Worm (Caenorhabditis elegans) whole organism, L4 larva: ENCODE data around the gene rde-8.

Source experiments
- F10B5.3 ChIP-seq: sonication (generic microtip); optimal IDR thresholded peaks from 2 replicates; lab custom pipeline; 2016; ENCODE audit warnings: mild to moderate bottlenecking, missing genetic modification characterization, missing compliant biosample characterization
- F49E8.2 ChIP-seq: sonication (generic microtip); optimal IDR thresholded peaks from 2 replicates; lab custom pipeline; 2016; ENCODE audit warnings: missing compliant biosample characterization, mild to moderate bottlenecking, missing genetic modification characterization, borderline replicate concordance
- T26A8.4 ChIP-seq: fragments of 200-800 bp; sonication (Bioruptor generic); IDR thresholded peaks from 2 replicates; pipeline ENCODE4 v1.3.6; 2022; ENCODE audit warnings: missing genetic modification characterization, missing compliant biosample characterization
- Y105C5A.15 ChIP-seq: fragments of 200-800 bp; sonication (Bioruptor generic); IDR thresholded peaks from 2 replicates; pipeline ENCODE4 v1.3.6; 2022; ENCODE audit warnings: missing genetic modification characterization, missing compliant biosample characterization
- Y48G9A.11 ChIP-seq: fragments of 200-800 bp; sonication (Bioruptor generic); IDR thresholded peaks from 2 replicates; pipeline ENCODE4 v1.3.6; 2022; ENCODE audit warnings: missing genetic modification reagents, missing genetic modification characterization, missing compliant biosample characterization
- Y75B8A.6 ChIP-seq: fragments of 200-800 bp; sonication (Bioruptor generic); IDR thresholded peaks from 2 replicates; pipeline ENCODE4 v1.3.6; 2022; ENCODE audit warnings: missing genetic modification reagents, missing genetic modification characterization, missing compliant biosample characterization
- ZK337.2 ChIP-seq: fragments of 200-800 bp; sonication (Bioruptor generic); IDR thresholded peaks from 2 replicates; pipeline ENCODE4 v1.3.6; 2022; ENCODE audit warnings: missing genetic modification reagents, missing genetic modification characterization, missing compliant biosample characterization
- ZK546.5 ChIP-seq, 2 experiments: sonication (generic microtip); optimal IDR thresholded peaks; 2 replicates each; lab custom pipeline; 2017; ENCODE audit warnings: missing biosample characterization in 2 of 2, missing genetic modification characterization in 2 of 2
- aha-1 ChIP-seq: fragments of 150-350 bp; peaks from one replicate; lab custom pipeline; 2014; ENCODE audit warnings: missing biosample characterization, missing genetic modification characterization
- aly-2 ChIP-seq: sonication (generic microtip); optimal IDR thresholded peaks from 2 replicates; lab custom pipeline; 2018; ENCODE audit warnings: missing biosample characterization, missing genetic modification characterization
- attf-4 ChIP-seq: sonication (generic microtip); optimal IDR thresholded peaks from 3 replicates; lab custom pipeline; 2017; ENCODE audit warnings: missing biosample characterization, missing genetic modification characterization
- ceh-62 ChIP-seq: sonication (generic microtip); optimal IDR thresholded peaks from 2 replicates; lab custom pipeline; 2017; ENCODE audit warnings: missing biosample characterization, missing genetic modification characterization
- ceh-82 ChIP-seq: sonication (generic microtip); optimal IDR thresholded peaks from 2 replicates; lab custom pipeline; 2017; ENCODE audit warnings: missing biosample characterization, missing genetic modification characterization
- ces-1 ChIP-seq: fragments of 150-350 bp; sonication (generic microtip); optimal IDR thresholded peaks from 4 replicates; lab custom pipeline; 2014; ENCODE audit warnings: missing biosample characterization, missing genetic modification reagents, missing genetic modification characterization
- ctbp-1 ChIP-seq: fragments of 200-800 bp; sonication (Bioruptor generic); IDR thresholded peaks from 2 replicates; pipeline ENCODE4 v1.3.6; 2022; ENCODE audit warnings: missing genetic modification reagents, missing genetic modification characterization, missing compliant biosample characterization
- daf-12 ChIP-seq: fragments of 150-350 bp; optimal IDR thresholded peaks from 2 replicates; lab custom pipeline; 2014; ENCODE audit warnings: missing biosample characterization, missing genetic modification reagents, missing genetic modification characterization
- daf-16 ChIP-seq, 3 experiments: sonication (generic microtip); optimal IDR thresholded peaks; 2 replicates each; lab custom pipeline; 2016 to 2017; ENCODE audit warnings: missing genetic modification characterization in 3 of 3, missing genetic modification reagents in 3 of 3, mild to moderate bottlenecking in 2 of 3, missing compliant biosample characterization in 2 of 3, missing biosample characterization in 1 of 3, moderate library complexity in 1 of 3
- daf-19 ChIP-seq: fragments of 200-800 bp; sonication (Bioruptor generic); conservative IDR thresholded peaks from 2 replicates; pipeline ENCODE4 v1.3.6; 2022; ENCODE audit warnings: missing genetic modification characterization, missing compliant biosample characterization
- dmd-8 ChIP-seq: fragments of 200-800 bp; sonication (Bioruptor generic); IDR thresholded peaks from 2 replicates; pipeline ENCODE4 v1.3.6; 2022; ENCODE audit warnings: missing genetic modification characterization, missing compliant biosample characterization
- dmd-9 ChIP-seq: fragments of 200-800 bp; sonication (Bioruptor generic); IDR thresholded peaks from 2 replicates; pipeline ENCODE4 v1.3.6; 2022; ENCODE audit warnings: missing genetic modification reagents, missing genetic modification characterization, missing compliant biosample characterization
- dve-1 ChIP-seq: sonication (generic microtip); optimal IDR thresholded peaks from 2 replicates; lab custom pipeline; 2017; ENCODE audit warnings: antibody characterized with exemption, mild to moderate bottlenecking, missing genetic modification characterization, missing compliant biosample characterization; ENCODE audit not compliant: insufficient read depth
- egl-27 ChIP-seq: sonication (generic microtip); optimal IDR thresholded peaks from 3 replicates; lab custom pipeline; 2017; ENCODE audit warnings: missing biosample characterization, missing genetic modification reagents, missing genetic modification characterization
- egl-43 ChIP-seq: fragments of 200-800 bp; sonication (Bioruptor generic); IDR thresholded peaks from 2 replicates; pipeline ENCODE4 v1.3.6; 2022; ENCODE audit warnings: missing genetic modification reagents, missing genetic modification characterization, missing compliant biosample characterization
- fkh-10 ChIP-seq: fragments of 150-350 bp; optimal IDR thresholded peaks from 2 replicates; lab custom pipeline; 2014; ENCODE audit warnings: missing biosample characterization, missing genetic modification reagents, missing genetic modification characterization
- fos-1 ChIP-seq: fragments of 150-350 bp; optimal IDR thresholded peaks from 2 replicates; lab custom pipeline; 2014; ENCODE audit warnings: missing biosample characterization, missing genetic modification characterization
- hlh-11 ChIP-seq: fragments of 200-800 bp; sonication (Bioruptor generic); optimal IDR thresholded peaks from 2 replicates; lab custom pipeline; 2018; ENCODE audit warnings: mild to moderate bottlenecking, missing genetic modification characterization, missing compliant biosample characterization
- hlh-30 ChIP-seq: sonication (generic microtip); optimal IDR thresholded peaks from 2 replicates; lab custom pipeline; 2017; ENCODE audit warnings: antibody characterized with exemption, mild to moderate bottlenecking, missing genetic modification characterization, missing compliant biosample characterization; ENCODE audit not compliant: insufficient read depth
- hmg-1.1 ChIP-seq: fragments of 200-800 bp; sonication (Bioruptor generic); IDR thresholded peaks from 2 replicates; pipeline ENCODE4 v1.3.6; 2022; ENCODE audit warnings: missing genetic modification reagents, missing genetic modification characterization, missing compliant biosample characterization
- jun-1 ChIP-seq: fragments of 150-350 bp; optimal IDR thresholded peaks from 2 replicates; lab custom pipeline; 2014; ENCODE audit warnings: missing biosample characterization, missing genetic modification reagents, missing genetic modification characterization
- lim-7 ChIP-seq: fragments of 200-800 bp; sonication (Bioruptor generic); IDR thresholded peaks from 2 replicates; pipeline ENCODE4 v1.3.6; 2022; ENCODE audit warnings: missing genetic modification characterization, missing compliant biosample characterization
- lin-1 ChIP-seq: fragments of 200-800 bp; sonication (Bioruptor generic); IDR thresholded peaks from 2 replicates; pipeline ENCODE4 v1.3.6; 2022; ENCODE audit warnings: missing genetic modification reagents, missing genetic modification characterization, missing compliant biosample characterization
- lin-29 ChIP-seq: fragments of 200-800 bp; sonication (Bioruptor generic); IDR thresholded peaks from 2 replicates; pipeline ENCODE4 v1.3.6; 2022; ENCODE audit warnings: missing genetic modification reagents, missing genetic modification characterization, missing compliant biosample characterization
- lin-38 ChIP-seq: fragments of 200-800 bp; sonication (Bioruptor generic); IDR thresholded peaks from 2 replicates; pipeline ENCODE4 v1.3.6; 2022; ENCODE audit warnings: missing genetic modification reagents, missing genetic modification characterization, missing compliant biosample characterization
- lir-3 ChIP-seq: sonication (generic microtip); optimal IDR thresholded peaks from 2 replicates; lab custom pipeline; 2016; ENCODE audit warnings: mild to moderate bottlenecking, missing genetic modification characterization, missing compliant biosample characterization
- madf-9 ChIP-seq: fragments of 200-800 bp; sonication (Bioruptor generic); conservative IDR thresholded peaks from 2 replicates; pipeline ENCODE4 v1.3.6; 2022; ENCODE audit warnings: missing genetic modification reagents, missing genetic modification characterization, missing compliant biosample characterization
- mep-1 ChIP-seq: fragments of 150-350 bp; sonication (generic microtip); optimal IDR thresholded peaks from 3 replicates; lab custom pipeline; 2014; ENCODE audit warnings: missing biosample characterization, missing genetic modification characterization
- nhr-28 ChIP-seq: fragments of 150-350 bp; optimal IDR thresholded peaks from 2 replicates; lab custom pipeline; 2014; ENCODE audit warnings: missing biosample characterization, missing genetic modification characterization
- nhr-41 ChIP-seq: fragments of 200-800 bp; sonication (Bioruptor generic); IDR thresholded peaks from 2 replicates; pipeline ENCODE4 v1.3.6; 2022; ENCODE audit warnings: missing genetic modification reagents, missing genetic modification characterization, missing compliant biosample characterization
- nhr-77 ChIP-seq: fragments of 150-350 bp; optimal IDR thresholded peaks from 2 replicates; lab custom pipeline; 2014; ENCODE audit warnings: missing biosample characterization, missing genetic modification characterization
- pqm-1 ChIP-seq: sonication (generic microtip); optimal IDR thresholded peaks from 2 replicates; lab custom pipeline; 2017; ENCODE audit warnings: missing biosample characterization, missing genetic modification characterization
- rbr-2 ChIP-seq: sonication (generic microtip); optimal IDR thresholded peaks from 2 replicates; lab custom pipeline; 2016; ENCODE audit warnings: missing genotype, missing genetic modification characterization, missing compliant biosample characterization
- sdz-12 ChIP-seq: fragments of 200-800 bp; sonication (Bioruptor generic); optimal IDR thresholded peaks from 2 replicates; lab custom pipeline; 2018; ENCODE audit warnings: mild to moderate bottlenecking, missing genetic modification characterization, missing compliant biosample characterization
- set-16 ChIP-seq: fragments of 200-800 bp; sonication (Bioruptor generic); IDR thresholded peaks from 2 replicates; pipeline ENCODE4 v1.3.6; 2022; ENCODE audit warnings: missing genetic modification reagents, missing genetic modification characterization, missing compliant biosample characterization
- snpc-1.2 ChIP-seq: fragments of 200-800 bp; sonication (Bioruptor generic); IDR thresholded peaks from 2 replicates; pipeline ENCODE4 v1.3.6; 2022; ENCODE audit warnings: missing genetic modification reagents, missing genetic modification characterization, missing compliant biosample characterization
- snpc-4 ChIP-seq: fragments of 150-350 bp; optimal IDR thresholded peaks from 2 replicates; lab custom pipeline; 2014; ENCODE audit warnings: missing biosample characterization, missing genetic modification characterization
- spr-1 ChIP-seq: sonication (generic microtip); optimal IDR thresholded peaks from 2 replicates; lab custom pipeline; 2016; ENCODE audit warnings: mild to moderate bottlenecking, missing genetic modification characterization, missing compliant biosample characterization
- tra-1 ChIP-seq: fragments of 200-800 bp; sonication (Bioruptor generic); IDR thresholded peaks from 2 replicates; pipeline ENCODE4 v1.3.6; 2022; ENCODE audit warnings: missing genetic modification reagents, missing genetic modification characterization, missing compliant biosample characterization
- vab-7 ChIP-seq: fragments of 200-800 bp; sonication (Bioruptor generic); IDR thresholded peaks from 2 replicates; pipeline ENCODE4 v1.3.6; 2022; ENCODE audit warnings: missing genetic modification reagents, missing genetic modification characterization, missing compliant biosample characterization
- zag-1 ChIP-seq: fragments of 150-350 bp; optimal IDR thresholded peaks from 2 replicates; lab custom pipeline; 2014; ENCODE audit warnings: missing biosample characterization, missing genetic modification characterization
- zip-11 ChIP-seq: fragments of 200-800 bp; sonication (Bioruptor generic); IDR thresholded peaks from 2 replicates; pipeline ENCODE4 v1.3.6; 2022; ENCODE audit warnings: missing genetic modification characterization, missing compliant biosample characterization
- zip-2 ChIP-seq: fragments of 150-350 bp; optimal IDR thresholded peaks from 2 replicates; lab custom pipeline; 2014; ENCODE audit warnings: missing biosample characterization, missing genetic modification characterization

Gene rde-8

DNA sequence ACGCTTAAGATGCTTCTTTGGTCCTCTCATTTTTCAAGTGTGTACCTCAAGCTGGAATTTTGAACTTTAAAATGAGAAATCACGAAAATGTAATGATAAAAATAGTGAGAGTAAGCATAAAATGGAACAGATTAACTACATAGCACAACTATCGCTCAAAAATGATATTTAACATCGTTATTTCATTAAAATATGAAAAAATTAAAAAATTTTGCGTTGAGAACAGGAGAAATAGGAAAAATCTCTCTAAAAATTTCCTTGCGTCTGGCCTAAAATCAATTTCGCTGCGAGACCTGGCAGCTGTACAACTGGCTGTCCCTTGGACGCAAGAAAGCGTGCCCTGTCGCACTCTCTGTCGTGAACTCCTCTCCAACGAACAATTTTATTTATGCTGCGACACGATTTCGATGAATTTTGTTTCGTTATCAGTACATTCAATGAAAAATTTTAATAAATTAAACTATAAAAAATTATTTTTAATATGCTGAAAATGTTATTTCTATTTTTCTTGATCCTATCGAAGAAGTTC, 18.4 kb downstream of the rde-8 start, which contains the start of gene rps-4:
rps-4 (minus strand) TSS at position 51 of the 529 bp plus-strand sequence.
- TF ChIP-seq mep-1 (tag; lab: Kevin White, UChicago): peak; percentile 89
- no peak for TF ChIP-seq egl-27 (tag; lab: Kevin White, UChicago)
- 0 out of 2 replicates have a peak, but pooled peaks have one; percentile 64 for TF ChIP-seq daf-19 (GFP tag; lab: Robert Waterston, UW)
- 0 out of 2 replicates have a peak, but pooled peaks have one; percentile 46 for TF ChIP-seq Y48G9A.11
- no peak for TF ChIP-seq lin-29 (GFP tag; lab: Robert Waterston, UW)
- no peak for TF ChIP-seq ctbp-1 (GFP tag; lab: Robert Waterston, UW)
- TF ChIP-seq rbr-2: peak; percentile 75
- TF ChIP-seq egl-43 (GFP tag; lab: Robert Waterston, UW): no peak
- no peak for TF ChIP-seq attf-4
- TF ChIP-seq Y75B8A.6: no peak
- TF ChIP-seq ZK546.5 (tag; optimal IDR thresholded peaks at IDR 0.05; lab: Kevin White, UChicago): no peak
- peak; percentile 77 for TF ChIP-seq T26A8.4 (GFP tag; lab: Robert Waterston, UW)
- 0 out of 2 replicates have a peak, but pooled peaks have one; percentile 38 for TF ChIP-seq ZK337.2 (GFP tag; lab: Robert Waterston, UW)
- TF ChIP-seq aha-1 (tag; lab: Kevin White, UChicago): peak; percentile 97
- peak; percentile 73; the same call in 1 of the 2 replicates for TF ChIP-seq tra-1 (GFP tag; lab: Robert Waterston, UW)
- no peak for TF ChIP-seq Y105C5A.15
- TF ChIP-seq ceh-82 (tag; lab: Kevin White, UChicago): no peak
- no peak for TF ChIP-seq ceh-62
- peak; percentile 74 for TF ChIP-seq snpc-1.2 (GFP tag; lab: Robert Waterston, UW)
- TF ChIP-seq lim-7 (GFP tag; lab: Robert Waterston, UW): no peak
- no peak for TF ChIP-seq zip-11 (GFP tag; lab: Robert Waterston, UW)
- TF ChIP-seq lin-38 (GFP tag; lab: Robert Waterston, UW): peak; percentile 97
- no peak for TF ChIP-seq daf-12 (tag; lab: Kevin White, UChicago)
- no peak for TF ChIP-seq sdz-12
- TF ChIP-seq vab-7: peak; percentile 50; the same call in 1 of the 2 replicates
- TF ChIP-seq lin-1 (GFP tag; lab: Robert Waterston, UW): no peak
- peak in 1 of 2 experiments; percentile 43 for TF ChIP-seq daf-16 (GFP tag; optimal IDR thresholded peaks at IDR 0.05; lab: Kevin White, UChicago)
- TF ChIP-seq daf-16 (tag; optimal IDR thresholded peaks at IDR 0.05; lab: Kevin White, UChicago): peak; percentile 92
- peak; percentile 86 for TF ChIP-seq nhr-77 (tag; lab: Kevin White, UChicago)
- TF ChIP-seq hlh-11 (tag; lab: Kevin White, UChicago): peak; percentile 91
- no peak; the same call in 1 of the 2 replicates for TF ChIP-seq set-16
- no peak for TF ChIP-seq fos-1 (tag; lab: Kevin White, UChicago)
- no peak for TF ChIP-seq dmd-8 (GFP tag; lab: Robert Waterston, UW)
- TF ChIP-seq snpc-4 (tag; lab: Kevin White, UChicago): no peak
- TF ChIP-seq hlh-30 (tag; lab: Kevin White, UChicago): no peak
- TF ChIP-seq nhr-28 (tag; lab: Kevin White, UChicago): peak; percentile 87
- TF ChIP-seq aly-2 (tag; lab: Kevin White, UChicago): no peak
- TF ChIP-seq nhr-41: no peak
- peak; percentile 96 for TF ChIP-seq dve-1 (tag; lab: Kevin White, UChicago)
- TF ChIP-seq jun-1 (tag; lab: Kevin White, UChicago): peak; percentile 23
- peak; percentile 65 for TF ChIP-seq spr-1
- no peak; the same call in 1 of the 2 replicates for TF ChIP-seq hmg-1.1 (GFP tag; lab: Robert Waterston, UW)
- no peak for TF ChIP-seq zip-2 (tag; lab: Kevin White, UChicago)
- TF ChIP-seq lir-3 (tag; lab: Kevin White, UChicago): no peak
- no peak for TF ChIP-seq zag-1 (tag; lab: Kevin White, UChicago)
- peak; percentile 83 for TF ChIP-seq fkh-10 (GFP tag; lab: Kevin White, UChicago)
- no peak for TF ChIP-seq F49E8.2 (tag; lab: Kevin White, UChicago)
- TF ChIP-seq dmd-9 (GFP tag; lab: Robert Waterston, UW): peak; percentile 69
- TF ChIP-seq madf-9 (GFP tag; lab: Robert Waterston, UW): no peak; the same call in 1 of the 2 replicates
- TF ChIP-seq ces-1: no peak
- TF ChIP-seq F10B5.3 (tag; lab: Kevin White, UChicago): no peak
- TF ChIP-seq pqm-1 (tag; lab: Kevin White, UChicago): peak; percentile 53
